Fruit fly (Drosophila melanogaster) whole organism, embryonic: ENCODE data around the gene Cad89D.

Source experiments
- Atf-2 ChIP-seq: fragments of 200-800 bp; sonication (Bioruptor generic); optimal IDR thresholded peaks from 2 replicates; lab custom pipeline; 2016; ENCODE audit warnings: missing biosample characterization, missing genetic modification characterization
- B-H1 ChIP-seq: fragments of 200-800 bp; sonication (Bioruptor generic); IDR thresholded peaks from 3 replicates; pipeline ENCODE4 v1.3.6; 2022; ENCODE audit warnings: missing biosample characterization, missing genetic modification characterization
- BEAF-32 ChIP-seq: fragments of 200-800 bp; sonication (Bioruptor generic); optimal IDR thresholded peaks from 3 replicates; lab custom pipeline; 2017; ENCODE audit warnings: missing biosample characterization, missing genetic modification characterization, mild to moderate bottlenecking, moderate library complexity, missing genetic modification reagents
- CG13287 ChIP-seq: fragments of 200-800 bp; sonication (Bioruptor generic); IDR thresholded peaks from 2 replicates; pipeline ENCODE4 v1.3.6; 2022; ENCODE audit warnings: missing biosample characterization, missing genetic modification characterization; ENCODE audit not compliant: partially characterized antibody
- CG15269 ChIP-seq: fragments of 200-800 bp; sonication (Bioruptor generic); optimal IDR thresholded peaks from 2 replicates; lab custom pipeline; 2018; ENCODE audit warnings: missing biosample characterization, mild to moderate bottlenecking, missing genetic modification characterization, moderate library complexity
- CG16815 ChIP-seq: fragments of 200-800 bp; sonication (Bioruptor generic); optimal IDR thresholded peaks from 3 replicates; lab custom pipeline; 2017; ENCODE audit warnings: missing biosample characterization, mild to moderate bottlenecking, missing genetic modification characterization
- CG16863 ChIP-seq: fragments of 200-800 bp; sonication (Bioruptor generic); optimal IDR thresholded peaks from 3 replicates; lab custom pipeline; 2016; ENCODE audit warnings: missing biosample characterization, missing genetic modification characterization
- CG17328 ChIP-seq: fragments of 200-800 bp; sonication (Bioruptor generic); IDR thresholded peaks from 2 replicates; pipeline ENCODE4 v1.3.6; 2022; ENCODE audit warnings: missing biosample characterization, missing genetic modification characterization
- CG17829 ChIP-seq: fragments of 200-800 bp; optimal IDR thresholded peaks from 2 replicates; lab custom pipeline; 2019; ENCODE audit warnings: missing biosample characterization, mild to moderate bottlenecking, missing genetic modification characterization, moderate library complexity
- CG18262 ChIP-seq: fragments of 200-800 bp; optimal IDR thresholded peaks from 3 replicates; lab custom pipeline; 2019; ENCODE audit warnings: missing biosample characterization, mild to moderate bottlenecking, missing genetic modification characterization, moderate library complexity
- CG18476 ChIP-seq: fragments of 200-800 bp; sonication (Bioruptor generic); optimal IDR thresholded peaks from 2 replicates; lab custom pipeline; 2016; ENCODE audit warnings: missing biosample characterization, mild to moderate bottlenecking, missing genetic modification characterization
- CG2116 ChIP-seq: fragments of 200-800 bp; sonication (Bioruptor generic); optimal IDR thresholded peaks from 3 replicates; lab custom pipeline; 2018; ENCODE audit warnings: missing biosample characterization, mild to moderate bottlenecking, missing genetic modification characterization
- CG2202 ChIP-seq: fragments of 200-800 bp; sonication (Bioruptor generic); optimal IDR thresholded peaks from 2 replicates; lab custom pipeline; 2018; ENCODE audit warnings: missing biosample characterization, mild to moderate bottlenecking, missing genetic modification characterization
- CG2712 ChIP-seq: fragments of 200-800 bp; optimal IDR thresholded peaks from 3 replicates; lab custom pipeline; 2019; ENCODE audit warnings: missing biosample characterization, mild to moderate bottlenecking, missing genetic modification characterization, moderate library complexity
- CG2875 ChIP-seq: fragments of 200-800 bp; sonication (Bioruptor generic); optimal IDR thresholded peaks from 2 replicates; lab custom pipeline; 2017; ENCODE audit warnings: missing biosample characterization, mild to moderate bottlenecking, missing genetic modification characterization, missing genetic modification reagents
- CG30403 ChIP-seq: fragments of 200-800 bp; sonication (Bioruptor generic); optimal IDR thresholded peaks from 3 replicates; lab custom pipeline; 2016; ENCODE audit warnings: missing biosample characterization, missing genetic modification characterization
- CG31388 ChIP-seq: fragments of 200-800 bp; sonication (Bioruptor generic); optimal IDR thresholded peaks from 2 replicates; lab custom pipeline; 2016; ENCODE audit warnings: missing biosample characterization, missing genetic modification characterization
- CG32772 ChIP-seq: fragments of 200-800 bp; sonication (Bioruptor generic); IDR thresholded peaks from 2 replicates; pipeline ENCODE4 v1.3.6; 2022; ENCODE audit warnings: missing biosample characterization, missing genetic modification characterization
- CG3407 ChIP-seq: fragments of 200-800 bp; sonication (Bioruptor generic); optimal IDR thresholded peaks from 2 replicates; lab custom pipeline; 2018; ENCODE audit warnings: missing biosample characterization, mild to moderate bottlenecking, missing genetic modification characterization
- CG4282 ChIP-seq: fragments of 200-800 bp; sonication (Bioruptor generic); optimal IDR thresholded peaks from 2 replicates; lab custom pipeline; 2016; ENCODE audit warnings: missing biosample characterization, missing genetic modification characterization
- CG4617 ChIP-seq: fragments of 200-800 bp; sonication (Bioruptor generic); optimal IDR thresholded peaks from 3 replicates; lab custom pipeline; 2016; ENCODE audit warnings: missing biosample characterization, missing genetic modification characterization, borderline replicate concordance
- CG4854 ChIP-seq: fragments of 200-800 bp; sonication (Bioruptor generic); optimal IDR thresholded peaks from 2 replicates; lab custom pipeline; 2016; ENCODE audit warnings: missing biosample characterization, missing genetic modification characterization, inconsistent platforms
- CG6683 ChIP-seq: fragments of 200-800 bp; sonication (Bioruptor generic); optimal IDR thresholded peaks from 2 replicates; lab custom pipeline; 2017; ENCODE audit warnings: missing biosample characterization, mild to moderate bottlenecking, missing genetic modification characterization, missing genetic modification reagents
- CG7556 ChIP-seq: fragments of 200-800 bp; sonication (Bioruptor generic); optimal IDR thresholded peaks from 2 replicates; lab custom pipeline; 2017; ENCODE audit warnings: missing biosample characterization, mild to moderate bottlenecking, missing genetic modification characterization
- CG7928 ChIP-seq: fragments of 200-800 bp; sonication (Bioruptor generic); optimal IDR thresholded peaks from 2 replicates; lab custom pipeline; 2017; ENCODE audit warnings: missing biosample characterization, mild to moderate bottlenecking, missing genetic modification characterization
- CG8359 ChIP-seq: fragments of 200-800 bp; sonication (Bioruptor generic); optimal IDR thresholded peaks from 2 replicates; lab custom pipeline; 2017; ENCODE audit warnings: missing biosample characterization, mild to moderate bottlenecking, missing genetic modification characterization, borderline replicate concordance
- CG9437 ChIP-seq: fragments of 200-800 bp; sonication (Bioruptor generic); optimal IDR thresholded peaks from 2 replicates; lab custom pipeline; 2018; ENCODE audit warnings: missing biosample characterization, mild to moderate bottlenecking, missing genetic modification characterization
- CG9817 ChIP-seq: fragments of 200-800 bp; sonication (Bioruptor generic); optimal IDR thresholded peaks from 2 replicates; lab custom pipeline; 2018; ENCODE audit warnings: missing biosample characterization, mild to moderate bottlenecking, missing genetic modification characterization, moderate library complexity
- D ChIP-seq, 2 experiments: fragments of 200-800 bp in 1 of 2; fragments of >200 bp in 1 of 2; sonication (Bioruptor generic) in 1 of 2; optimal IDR thresholded peaks; 2 replicates in 1 of 2; 3 replicates in 1 of 2; lab custom pipeline; 2017; ENCODE audit warnings: mild to moderate bottlenecking in 1 of 2, missing biosample characterization in 1 of 2, missing genetic modification characterization in 1 of 2, missing genetic modification reagents in 1 of 2
- Dip3 ChIP-seq: fragments of 200-800 bp; sonication (Bioruptor generic); optimal IDR thresholded peaks from 3 replicates; lab custom pipeline; 2016; ENCODE audit warnings: missing biosample characterization, missing genetic modification characterization
- Ets65A ChIP-seq: fragments of 200-800 bp; sonication (Bioruptor generic); peaks from one replicate; lab custom pipeline; 2016; ENCODE audit warnings: missing biosample characterization, missing genetic modification characterization
- Fer1 ChIP-seq: fragments of 200-800 bp; sonication (Bioruptor generic); optimal IDR thresholded peaks from 2 replicates; lab custom pipeline; 2017; ENCODE audit warnings: missing biosample characterization, mild to moderate bottlenecking, missing genetic modification characterization
- H2.0 ChIP-seq: fragments of 200-800 bp; sonication (Bioruptor generic); IDR thresholded peaks from 2 replicates; pipeline ENCODE4 v1.3.6; 2022; ENCODE audit warnings: missing biosample characterization, missing genetic modification characterization
- Hr39 ChIP-seq: fragments of >200 bp; optimal IDR thresholded peaks from 2 replicates; lab custom pipeline; 2017
- Lpt ChIP-seq: fragments of >200 bp; optimal IDR thresholded peaks from 2 replicates; lab custom pipeline; 2018; ENCODE audit warnings: missing biosample characterization, missing genetic modification characterization
- Mrtf ChIP-seq: fragments of 200-800 bp; sonication (Bioruptor generic); IDR thresholded peaks from 3 replicates; pipeline ENCODE4 v1.3.6; 2022; ENCODE audit warnings: missing biosample characterization, missing genetic modification characterization
- Neu2 ChIP-seq: fragments of 200-800 bp; sonication (Bioruptor generic); optimal IDR thresholded peaks from 3 replicates; lab custom pipeline; 2016; ENCODE audit warnings: missing biosample characterization, missing genetic modification characterization, borderline replicate concordance
- Nf-YB ChIP-seq: fragments of 200-800 bp; sonication (Bioruptor generic); optimal IDR thresholded peaks from 3 replicates; lab custom pipeline; 2019; ENCODE audit warnings: missing biosample characterization, mild to moderate bottlenecking, missing genetic modification characterization, moderate library complexity
- ab ChIP-seq: fragments of 200-800 bp; sonication (Bioruptor generic); optimal IDR thresholded peaks from 2 replicates; lab custom pipeline; 2016; ENCODE audit warnings: missing biosample characterization, missing genetic modification characterization
- al ChIP-seq: fragments of 200-800 bp; sonication (Bioruptor generic); IDR thresholded peaks from 2 replicates; pipeline ENCODE4 v1.3.6; 2022; ENCODE audit warnings: missing biosample characterization, missing genetic modification characterization
- crol ChIP-seq: fragments of 200-800 bp; sonication (Bioruptor generic); IDR thresholded peaks from 2 replicates; pipeline ENCODE4 v1.3.6; 2022; ENCODE audit warnings: missing biosample characterization, missing genetic modification characterization
- danr ChIP-seq: fragments of 200-800 bp; sonication (Bioruptor generic); IDR thresholded peaks from 2 replicates; pipeline ENCODE4 v1.3.6; 2022; ENCODE audit warnings: missing biosample characterization, missing genetic modification characterization
- dati ChIP-seq: fragments of 200-800 bp; sonication (Bioruptor generic); IDR thresholded peaks from 2 replicates; pipeline ENCODE4 v1.3.6; 2022; ENCODE audit warnings: missing biosample characterization, missing genetic modification characterization
- grau ChIP-seq: fragments of 200-800 bp; optimal IDR thresholded peaks from 3 replicates; lab custom pipeline; 2019; ENCODE audit warnings: missing biosample characterization, mild to moderate bottlenecking, missing genetic modification characterization, moderate library complexity
- mam ChIP-seq: fragments of 200-800 bp; sonication (Bioruptor generic); optimal IDR thresholded peaks from 3 replicates; lab custom pipeline; 2016; ENCODE audit warnings: missing biosample characterization, missing genetic modification characterization
- psq ChIP-seq: fragments of 200-800 bp; sonication (Bioruptor generic); optimal IDR thresholded peaks from 2 replicates; lab custom pipeline; 2017; ENCODE audit warnings: missing biosample characterization, missing genetic modification characterization
- ro ChIP-seq: fragments of 200-800 bp; sonication (Bioruptor generic); IDR thresholded peaks from 2 replicates; pipeline ENCODE4 v1.3.6; 2022; ENCODE audit warnings: missing biosample characterization, missing genetic modification characterization
- scrt ChIP-seq: fragments of 200-800 bp; sonication (Bioruptor generic); optimal IDR thresholded peaks from 2 replicates; lab custom pipeline; 2018; ENCODE audit warnings: missing biosample characterization, mild to moderate bottlenecking, missing genetic modification characterization, moderate library complexity
- stwl ChIP-seq: fragments of 200-800 bp; sonication (Bioruptor generic); optimal IDR thresholded peaks from 3 replicates; lab custom pipeline; 2018; ENCODE audit warnings: missing biosample characterization, mild to moderate bottlenecking, missing genetic modification characterization, moderate library complexity
- tgo ChIP-seq: fragments of 200-800 bp; sonication (Bioruptor generic); IDR thresholded peaks from 3 replicates; pipeline ENCODE4 v1.3.6; 2022; ENCODE audit warnings: missing biosample characterization, missing genetic modification characterization
- tna ChIP-seq: fragments of 200-800 bp; sonication (Bioruptor generic); IDR thresholded peaks from 2 replicates; pipeline ENCODE4 v1.3.6; 2022; ENCODE audit warnings: missing biosample characterization, missing genetic modification characterization; ENCODE audit not compliant: partially characterized antibody

The Cad89D gene

DNA sequence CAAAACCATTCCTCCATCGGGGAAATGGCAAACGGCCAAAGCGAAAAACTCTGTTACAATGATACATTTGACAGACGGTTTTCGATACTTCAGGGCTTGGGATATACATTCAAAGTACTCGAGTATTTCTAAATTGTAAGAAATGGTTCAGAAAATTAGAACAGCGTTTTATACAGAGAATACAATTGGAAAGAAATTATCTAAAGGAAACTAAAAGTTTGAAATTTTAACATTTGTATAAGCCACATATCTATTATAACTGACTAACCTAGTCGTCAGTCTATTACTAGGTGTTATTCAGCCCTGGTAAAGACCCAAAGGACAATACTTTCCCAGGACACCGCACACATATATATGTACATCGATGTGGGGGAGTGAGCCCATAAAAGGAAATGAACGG is 18.8 kb downstream of the Cad89D start (continued):
- no peak for TF ChIP-seq ab (GFP tag; lab: Kevin White, UChicago)
- TF ChIP-seq psq (GFP tag; lab: Kevin White, UChicago) = no peak
- no peak for TF ChIP-seq CG31388 (GFP tag; lab: Kevin White, UChicago)
- no peak for TF ChIP-seq Mrtf (GFP tag; lab: Robert Waterston, UW)
- TF ChIP-seq CG3407 (GFP tag; lab: Kevin White, UChicago) = no peak
- TF ChIP-seq CG17328 (GFP tag; lab: Robert Waterston, UW) = no peak
- TF ChIP-seq CG16863 (GFP tag; lab: Kevin White, UChicago) = no peak
- no peak for TF ChIP-seq Nf-YB (GFP tag; lab: Kevin White, UChicago)
- no peak for TF ChIP-seq mam
- no peak for TF ChIP-seq CG15269 (tag; lab: Kevin White, UChicago)
- TF ChIP-seq CG7556 = peak; percentile 61
- TF ChIP-seq al (GFP tag; lab: Robert Waterston, UW) = no peak
- no peak for TF ChIP-seq CG18476
- no peak for TF ChIP-seq CG2875 (GFP tag; lab: Kevin White, UChicago)
- peak; percentile 55 for TF ChIP-seq scrt
- no peak for TF ChIP-seq D (optimal IDR thresholded peaks at IDR 0.05; lab: Kevin White, UChicago)
- no peak for TF ChIP-seq D (GFP tag; optimal IDR thresholded peaks at IDR 0.05; lab: Kevin White, UChicago)
- no peak for TF ChIP-seq BEAF-32 (GFP tag; lab: Kevin White, UChicago)
- TF ChIP-seq CG17829 (tag; lab: Kevin White, UChicago) = peak; percentile 29
- TF ChIP-seq CG13287 = no peak
- peak; percentile 35 for TF ChIP-seq CG30403 (GFP tag; lab: Kevin White, UChicago)
- TF ChIP-seq CG2116 = no peak
- TF ChIP-seq Lpt (GFP tag; lab: Kevin White, UChicago) = no peak
- no peak for TF ChIP-seq CG8359
- TF ChIP-seq CG2202 = no peak
- no peak for TF ChIP-seq Atf-2
- no peak for TF ChIP-seq tna
- 0 out of 3 replicates have a peak, but pooled peaks have one; percentile 30 for TF ChIP-seq tgo
- peak; percentile 71 for TF ChIP-seq CG7928
- no peak for TF ChIP-seq danr (GFP tag; lab: Robert Waterston, UW)
- TF ChIP-seq Ets65A (GFP tag; lab: Kevin White, UChicago) = peak; percentile 85
- no peak for TF ChIP-seq Hr39 (lab: Kevin White, UChicago)
- no peak for TF ChIP-seq B-H1 (GFP tag; lab: Robert Waterston, UW)
- peak; percentile 31 for TF ChIP-seq CG2712 (tag; lab: Kevin White, UChicago)
- peak; percentile 71 for TF ChIP-seq Fer1 (GFP tag; lab: Kevin White, UChicago)
- TF ChIP-seq H2.0 (GFP tag; lab: Robert Waterston, UW) = no peak
- no peak for TF ChIP-seq Neu2 (GFP tag; lab: Kevin White, UChicago)
- TF ChIP-seq Dip3 (GFP tag; lab: Kevin White, UChicago) = no peak
- peak; percentile 1 for TF ChIP-seq CG6683 (GFP tag; lab: Kevin White, UChicago)
- TF ChIP-seq CG18262 (tag; lab: Kevin White, UChicago) = peak; percentile 49
- no peak for TF ChIP-seq CG4854 (GFP tag; lab: Kevin White, UChicago)
- no peak for TF ChIP-seq CG9437 (GFP tag; lab: Kevin White, UChicago)
- TF ChIP-seq CG4617 (GFP tag; lab: Kevin White, UChicago) = no peak
- TF ChIP-seq CG32772 = no peak
- no peak for TF ChIP-seq stwl (tag; lab: Kevin White, UChicago)
- TF ChIP-seq ro (GFP tag; lab: Robert Waterston, UW) = no peak
- no peak for TF ChIP-seq CG4282
- no peak for TF ChIP-seq CG16815 (GFP tag; lab: Kevin White, UChicago)
- peak; percentile 56 for TF ChIP-seq grau (tag; lab: Kevin White, UChicago)
- TF ChIP-seq CG9817 (tag; lab: Kevin White, UChicago) = peak; percentile 25
- no peak for TF ChIP-seq dati (GFP tag; lab: Robert Waterston, UW)
- TF ChIP-seq crol = no peak
